Worm (Caenorhabditis elegans) whole organism, midembryonic: ENCODE measurements around the gene scl-3.

Experiments
- T22C8.4 ChIP-seq: fragments of 200-800 bp; sonication (Bioruptor generic); IDR thresholded peaks from 2 replicates; pipeline ENCODE4 v1.3.6; 2022; ENCODE audit warnings: missing genetic modification characterization, missing compliant biosample characterization
- cog-1 ChIP-seq: sonication (generic microtip); optimal IDR thresholded peaks from 2 replicates; lab custom pipeline; 2016; ENCODE audit warnings: missing genetic modification characterization, missing compliant biosample characterization
- flt-1 ChIP-seq: fragments of 200-800 bp; sonication (Bioruptor generic); IDR thresholded peaks from 2 replicates; pipeline ENCODE4 v1.3.6; 2022; ENCODE audit warnings: missing genetic modification characterization, missing compliant biosample characterization
- klf-2 ChIP-seq: fragments of 200-800 bp; sonication (Bioruptor generic); conservative IDR thresholded peaks from 2 replicates; pipeline ENCODE4 v1.3.6; 2022; ENCODE audit warnings: missing genetic modification reagents, missing genetic modification characterization, missing compliant biosample characterization
- med-1 ChIP-seq: sonication (generic microtip); optimal IDR thresholded peaks from 2 replicates; lab custom pipeline; 2017; ENCODE audit warnings: missing genetic modification characterization, mild to moderate bottlenecking, missing compliant biosample characterization, antibody characterized with exemption, missing genetic modification reagents; ENCODE audit not compliant: insufficient read depth
- ref-1 ChIP-seq: fragments of 200-800 bp; sonication (Bioruptor generic); conservative IDR thresholded peaks from 2 replicates; pipeline ENCODE4 v1.3.6; 2022; ENCODE audit warnings: missing genetic modification reagents, missing genetic modification characterization, missing compliant biosample characterization
- tab-1 ChIP-seq: fragments of 200-800 bp; sonication (Bioruptor generic); IDR thresholded peaks from 2 replicates; pipeline ENCODE4 v1.3.6; 2022; ENCODE audit warnings: missing genetic modification characterization, missing compliant biosample characterization
- ztf-23 ChIP-seq: fragments of 200-800 bp; sonication (Bioruptor generic); IDR thresholded peaks from 2 replicates; pipeline ENCODE4 v1.3.6; 2022; ENCODE audit warnings: missing genetic modification reagents, missing genetic modification characterization, missing compliant biosample characterization
- ztf-29 ChIP-seq: fragments of 200-800 bp; sonication (Bioruptor generic); IDR thresholded peaks from 2 replicates; pipeline ENCODE4 v1.3.6; 2022; ENCODE audit warnings: missing genetic modification reagents, missing genetic modification characterization, missing compliant biosample characterization

scl-3 gene

ce11 chrIV:13059284-13059683, at the start of gene scl-3:
Gene scl-3 (plus strand): TSS chrIV:13059584.
- TF ChIP-seq klf-2 (GFP tag; lab: Robert Waterston, UW) (no peak), tab-1 (no peak), med-1 (no peak), flt-1 (GFP tag; lab: Robert Waterston, UW) (no peak), ztf-29 (no peak), ref-1 (GFP tag; lab: Robert Waterston, UW) (no peak), T22C8.4 (GFP tag; lab: Robert Waterston, UW) (no peak), cog-1 (tag; lab: Kevin White, UChicago) (no peak)

ce11 chrIV:13013231-13013630, 46.2 kb upstream of the scl-3 start:
- TF ChIP-seq T22C8.4 (GFP tag; lab: Robert Waterston, UW) (no peak), ztf-23 (no peak), ztf-29 (no peak), tab-1 (no peak), ref-1 (GFP tag; lab: Robert Waterston, UW) (no peak), cog-1 (tag; lab: Kevin White, UChicago) (no peak), med-1 (no peak), klf-2 (GFP tag; lab: Robert Waterston, UW) (no peak), flt-1 (GFP tag; lab: Robert Waterston, UW) (no peak)

- TF ChIP-seq flt-1 (GFP tag; lab: Robert Waterston, UW), result no peak
- TF ChIP-seq T22C8.4 (GFP tag; lab: Robert Waterston, UW), result no peak
- TF ChIP-seq med-1, result no peak
- no peak for TF ChIP-seq ref-1 (GFP tag; lab: Robert Waterston, UW)
- TF ChIP-seq tab-1, result no peak
- TF ChIP-seq ztf-23, result no peak
- TF ChIP-seq cog-1 (tag; lab: Kevin White, UChicago), result no peak
- no peak for TF ChIP-seq ztf-29
- no peak for TF ChIP-seq klf-2 (GFP tag; lab: Robert Waterston, UW)
Observed at ce11 chrIV:13013711-13014341, 45.6 kb upstream of the scl-3 start.

ce11 chrIV:13015801-13016404, 43.5 kb upstream of the scl-3 start:
- TF ChIP-seq med-1, result no peak
- TF ChIP-seq ref-1 (GFP tag; lab: Robert Waterston, UW), result no peak
- no peak for TF ChIP-seq T22C8.4 (GFP tag; lab: Robert Waterston, UW)
- no peak for TF ChIP-seq klf-2 (GFP tag; lab: Robert Waterston, UW)
- no peak for TF ChIP-seq flt-1 (GFP tag; lab: Robert Waterston, UW)
- TF ChIP-seq ztf-29, result no peak
- TF ChIP-seq cog-1 (tag; lab: Kevin White, UChicago), result peak; percentile 5

- TF ChIP-seq ref-1 (GFP tag; lab: Robert Waterston, UW) (no peak), ztf-23 (0 out of 2 replicates have a peak, but pooled peaks have one; percentile 61)
Observed at ce11 chrIV:13016820-13017219, 42.6 kb upstream of the scl-3 start.

- no peak for TF ChIP-seq flt-1 (GFP tag; lab: Robert Waterston, UW)
- no peak for TF ChIP-seq cog-1 (tag; lab: Kevin White, UChicago)
- TF ChIP-seq med-1, result no peak
- TF ChIP-seq ref-1 (GFP tag; lab: Robert Waterston, UW), result no peak
- TF ChIP-seq ztf-23, result no peak
- no peak for TF ChIP-seq tab-1
- no peak for TF ChIP-seq klf-2 (GFP tag; lab: Robert Waterston, UW)
Observed at ce11 chrIV:13021006-13021405, 38.4 kb upstream of the scl-3 start.

- 0 out of 2 replicates have a peak, but pooled peaks have one; percentile 21 for TF ChIP-seq ztf-23
- no peak for TF ChIP-seq T22C8.4 (GFP tag; lab: Robert Waterston, UW)
- no peak for TF ChIP-seq klf-2 (GFP tag; lab: Robert Waterston, UW)
Observed at ce11 chrIV:13022892-13023291, 36.5 kb upstream of the scl-3 start.

- TF ChIP-seq tab-1 (no peak), cog-1 (tag; lab: Kevin White, UChicago) (no peak), ref-1 (GFP tag; lab: Robert Waterston, UW) (no peak)
Observed at ce11 chrIV:13025853-13026343, 33.5 kb upstream of the scl-3 start.

ce11 chrIV:13026762-13027161, 32.6 kb upstream of the scl-3 start:
- TF ChIP-seq ztf-29, result no peak
- TF ChIP-seq flt-1 (GFP tag; lab: Robert Waterston, UW), result no peak
- no peak for TF ChIP-seq klf-2 (GFP tag; lab: Robert Waterston, UW)
- TF ChIP-seq cog-1 (tag; lab: Kevin White, UChicago), result no peak
- TF ChIP-seq T22C8.4 (GFP tag; lab: Robert Waterston, UW), result no peak
- TF ChIP-seq med-1, result no peak
- TF ChIP-seq ztf-23, result no peak
- TF ChIP-seq tab-1, result no peak
- TF ChIP-seq ref-1 (GFP tag; lab: Robert Waterston, UW), result no peak

ce11 chrIV:13027801-13028641, 31.4 kb upstream of the scl-3 start:
- no peak for TF ChIP-seq ztf-29
- no peak for TF ChIP-seq tab-1
- peak; percentile 6 for TF ChIP-seq cog-1 (tag; lab: Kevin White, UChicago)
- TF ChIP-seq T22C8.4 (GFP tag; lab: Robert Waterston, UW), result no peak
